Worm (Caenorhabditis elegans): ENCODE data around the gene F20D6.6.

ce11 chrV:8178914-8179542, 19.3 kb downstream of the F20D6.6 start, which contains the start of gene srp-7:
- TF ChIP-seq egl-27 (tag; optimal IDR thresholded peaks at IDR 0.05) (no peak), unc-130 (GFP tag; optimal IDR thresholded peaks at IDR 0.05) (no peak), ztf-11 (tag; optimal IDR thresholded peaks at IDR 0.05) (no peak), dve-1 (tag; optimal IDR thresholded peaks at IDR 0.05; ENCODE audit: insufficient read depth) (peak; percentile 64), nhr-11 (tag; optimal IDR thresholded peaks at IDR 0.05) (no peak), zag-1 (tag; optimal IDR thresholded peaks at IDR 0.05) (no peak), snpc-4 (tag; optimal IDR thresholded peaks at IDR 0.05) (no peak), pha-4 (GFP tag; IDR thresholded peaks at IDR 0.05) (no peak), pha-4 (tag; optimal IDR thresholded peaks at IDR 0.05) (no peak), nhr-77 (tag; optimal IDR thresholded peaks at IDR 0.05) (no peak), R02D3.7 (tag; optimal IDR thresholded peaks at IDR 0.05) (no peak)

Measured in whole organism, L4 larva.